Worm (Caenorhabditis elegans) whole organism, young adult: ENCODE results near the gene osta-2.
"Not testable (repeated sequence)": the region's sequence is repeated elsewhere in the genome, so short reads cannot be mapped to it uniquely, and the experiment has no call there.

ENCODE experiments used
- C06A6.2 ChIP-seq: fragments of 200-800 bp; sonication (Bioruptor generic); conservative IDR thresholded peaks from 2 replicates; pipeline ENCODE4 v1.3.6; 2022; ENCODE audit warnings: missing genetic modification characterization, missing compliant biosample characterization
- ceh-79 ChIP-seq: sonication (generic microtip); optimal IDR thresholded peaks from 2 replicates; lab custom pipeline; 2017; ENCODE audit warnings: mild to moderate bottlenecking, missing genetic modification characterization, missing compliant biosample characterization
- ceh-91 ChIP-seq: fragments of 200-800 bp; sonication (Bioruptor generic); IDR thresholded peaks from 2 replicates; pipeline ENCODE4 v1.3.6; 2022; ENCODE audit warnings: missing genetic modification reagents, missing genetic modification characterization, missing compliant biosample characterization
- chd-7 ChIP-seq: sonication (generic microtip); optimal IDR thresholded peaks from 2 replicates; lab custom pipeline; 2016; ENCODE audit warnings: mild to moderate bottlenecking, missing genetic modification characterization, moderate library complexity, missing compliant biosample characterization
- dox-1 ChIP-seq: fragments of 200-800 bp; sonication (Bioruptor generic); IDR thresholded peaks from 2 replicates; pipeline ENCODE4 v1.3.6; 2022; ENCODE audit warnings: missing genetic modification reagents, missing genetic modification characterization, missing compliant biosample characterization
- hmg-20 ChIP-seq: fragments of 200-800 bp; sonication (Bioruptor generic); IDR thresholded peaks from 2 replicates; pipeline ENCODE4 v1.3.6; 2022; ENCODE audit warnings: missing genetic modification reagents, missing genetic modification characterization, missing compliant biosample characterization
- madf-3 ChIP-seq: fragments of 200-800 bp; sonication (Bioruptor generic); IDR thresholded peaks from 2 replicates; pipeline ENCODE4 v1.3.6; 2022; ENCODE audit warnings: missing genetic modification reagents, missing genetic modification characterization, missing compliant biosample characterization
- nhr-80 ChIP-seq: sonication (generic microtip); optimal IDR thresholded peaks from 2 replicates; lab custom pipeline; 2016; ENCODE audit warnings: missing genetic modification characterization, missing compliant biosample characterization
- pbrm-1 ChIP-seq: fragments of 200-800 bp; sonication (Bioruptor generic); IDR thresholded peaks from 2 replicates; pipeline ENCODE4 v1.3.6; 2022; ENCODE audit warnings: missing genetic modification reagents, missing genetic modification characterization, missing compliant biosample characterization
- sptf-2 ChIP-seq: fragments of 200-800 bp; sonication (Bioruptor generic); optimal IDR thresholded peaks from 2 replicates; lab custom pipeline; 2018; ENCODE audit warnings: mild to moderate bottlenecking, missing genetic modification characterization, missing compliant biosample characterization

- TF ChIP-seq ceh-91 (GFP tag; lab: Robert Waterston, UW); sptf-2 (GFP tag; lab: Kevin White, UChicago); pbrm-1 (GFP tag; lab: Robert Waterston, UW); nhr-80; ceh-79 (tag; lab: Kevin White, UChicago); dox-1 (GFP tag; lab: Robert Waterston, UW); madf-3 (GFP tag; lab: Robert Waterston, UW); hmg-20 (GFP tag; lab: Robert Waterston, UW); C06A6.2 (GFP tag; lab: Robert Waterston, UW); chd-7 (tag; lab: Kevin White, UChicago): not testable (repeated sequence)
These were observed 14.6 kb upstream of the osta-2 start for ce11 chrII:5692919-5693318.
